Fruit fly (Drosophila melanogaster): ENCODE measurements around the gene Mis12.

The Mis12 gene

DNA sequence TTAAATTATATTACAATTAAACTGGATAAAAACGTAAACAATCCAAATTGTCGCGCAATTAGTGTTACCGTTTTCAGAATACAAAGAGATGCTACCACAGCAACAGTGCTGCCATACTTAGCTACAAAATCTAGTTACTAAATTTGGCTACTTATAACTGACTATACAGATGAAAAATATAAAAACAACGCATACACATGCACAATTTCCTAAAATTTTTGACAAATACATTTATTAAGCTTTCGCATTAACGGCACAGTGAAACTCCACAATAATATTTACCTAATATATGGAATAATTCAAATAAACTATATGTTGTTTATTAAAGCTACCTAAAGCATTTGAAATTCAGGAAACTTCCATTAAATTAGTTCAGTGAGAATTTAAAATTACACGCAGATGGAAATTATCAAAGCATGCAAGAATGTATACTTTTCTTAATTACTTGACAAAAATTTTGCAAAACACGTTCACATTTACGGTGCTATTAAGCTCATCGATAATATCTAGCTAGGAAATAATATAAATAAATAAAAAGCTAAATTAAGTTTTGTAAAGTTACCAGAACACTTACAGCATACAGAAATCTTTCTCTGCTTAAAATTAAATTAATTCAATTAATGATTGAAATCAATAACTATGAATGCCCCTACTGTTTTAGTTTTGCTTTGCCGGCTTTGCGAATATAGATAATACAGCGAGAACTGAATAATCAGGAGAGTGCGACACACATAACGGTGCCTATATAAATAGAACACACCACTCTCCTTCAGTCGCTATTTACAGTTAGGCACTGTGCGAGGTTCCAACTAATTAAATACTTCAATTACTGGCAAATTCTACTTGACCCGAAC lies at the start of gene Mis12, which contains the start of gene CG9953:
Gene Mis12, minus strand, starts transcription at position 88 of the 854 bp plus-strand sequence.
Gene CG9953, plus strand, starts transcription at position 698 of the 854 bp plus-strand sequence.
- no peak for TF ChIP-seq cnc (optimal IDR thresholded peaks at IDR 0.05)
- TF ChIP-seq toe (GFP tag; optimal IDR thresholded peaks at IDR 0.05) = peak; percentile 29
- TF ChIP-seq CG33017 (tag; optimal IDR thresholded peaks at IDR 0.05) = peak; percentile 63
- TF ChIP-seq cic (GFP tag; optimal IDR thresholded peaks at IDR 0.05) = peak; percentile 45
- peak; percentile 47 for TF ChIP-seq CG7101 (tag; optimal IDR thresholded peaks at IDR 0.05)
- TF ChIP-seq CG7045 (GFP tag; optimal IDR thresholded peaks at IDR 0.05) = no peak
- TF ChIP-seq Hr96 (GFP tag; optimal IDR thresholded peaks at IDR 0.05) = peak; percentile 34
- TF ChIP-seq CG5204 (GFP tag; optimal IDR thresholded peaks at IDR 0.05) = peak; percentile 65
- TF ChIP-seq kay (GFP tag; ENCODE audit: borderline replicate concordance) = peak; percentile 81
- peak; percentile 52 for TF ChIP-seq tj (GFP tag; optimal IDR thresholded peaks at IDR 0.05)
- TF ChIP-seq CG12768 (GFP tag; optimal IDR thresholded peaks at IDR 0.05) = peak; percentile 56
- TF ChIP-seq CG1620 (GFP tag; optimal IDR thresholded peaks at IDR 0.05) = peak; percentile 17
- no peak for TF ChIP-seq Clk (GFP tag; optimal IDR thresholded peaks at IDR 0.05)
- peak; percentile 97 for TF ChIP-seq pad (GFP tag; optimal IDR thresholded peaks at IDR 0.05)
- TF ChIP-seq ovo (GFP tag; optimal IDR thresholded peaks at IDR 0.05) = peak; percentile 94
- peak; percentile 29 for TF ChIP-seq Mnt (GFP tag; optimal IDR thresholded peaks at IDR 0.05)
- peak; percentile 6 for TF ChIP-seq bab1 (GFP tag; optimal IDR thresholded peaks at IDR 0.05)
- TF ChIP-seq CG11617 (GFP tag; optimal IDR thresholded peaks at IDR 0.05) = peak; percentile 64
- no peak for TF ChIP-seq Crg-1 (GFP tag; optimal IDR thresholded peaks at IDR 0.05)
- peak; percentile 27 for TF ChIP-seq CG14711 (tag; optimal IDR thresholded peaks at IDR 0.05)

dm6 chr3L:7013568-7014305 lies 44.9 kb upstream of the Mis12 start:
- no peak for TF ChIP-seq Clk (GFP tag; optimal IDR thresholded peaks at IDR 0.05)
- TF ChIP-seq CG11617 (GFP tag; optimal IDR thresholded peaks at IDR 0.05) = no peak
- TF ChIP-seq ovo (GFP tag; optimal IDR thresholded peaks at IDR 0.05) = no peak
- TF ChIP-seq cnc (optimal IDR thresholded peaks at IDR 0.05) = no peak

- TF ChIP-seq CG5204 (GFP tag; optimal IDR thresholded peaks at IDR 0.05) (no peak), tj (GFP tag; optimal IDR thresholded peaks at IDR 0.05) (no peak), CG14711 (tag; optimal IDR thresholded peaks at IDR 0.05) (no peak), toe (GFP tag; optimal IDR thresholded peaks at IDR 0.05) (no peak), Hr96 (GFP tag; optimal IDR thresholded peaks at IDR 0.05) (no peak), pad (GFP tag; optimal IDR thresholded peaks at IDR 0.05) (no peak), Mnt (GFP tag; optimal IDR thresholded peaks at IDR 0.05) (no peak), kay (GFP tag; ENCODE audit: borderline replicate concordance) (no peak)
These were observed 43.4 kb upstream of the Mis12 start for dm6 chr3L:7012271-7012670.

dm6 chr3L:7009886-7010285 lies 41.0 kb upstream of the Mis12 start:
- TF ChIP-seq Hr96 (GFP tag; optimal IDR thresholded peaks at IDR 0.05) (no peak), CG12768 (GFP tag; optimal IDR thresholded peaks at IDR 0.05) (no peak), cnc (optimal IDR thresholded peaks at IDR 0.05) (no peak), Clk (GFP tag; optimal IDR thresholded peaks at IDR 0.05) (no peak), CG7101 (tag; optimal IDR thresholded peaks at IDR 0.05) (no peak), pad (GFP tag; optimal IDR thresholded peaks at IDR 0.05) (no peak), toe (GFP tag; optimal IDR thresholded peaks at IDR 0.05) (no peak), tj (GFP tag; optimal IDR thresholded peaks at IDR 0.05) (no peak), CG11617 (GFP tag; optimal IDR thresholded peaks at IDR 0.05) (no peak), Mnt (GFP tag; optimal IDR thresholded peaks at IDR 0.05) (no peak), CG1620 (GFP tag; optimal IDR thresholded peaks at IDR 0.05) (no peak), kay (GFP tag; ENCODE audit: borderline replicate concordance) (no peak), Crg-1 (GFP tag; optimal IDR thresholded peaks at IDR 0.05) (no peak), CG14711 (tag; optimal IDR thresholded peaks at IDR 0.05) (no peak)

DNA sequence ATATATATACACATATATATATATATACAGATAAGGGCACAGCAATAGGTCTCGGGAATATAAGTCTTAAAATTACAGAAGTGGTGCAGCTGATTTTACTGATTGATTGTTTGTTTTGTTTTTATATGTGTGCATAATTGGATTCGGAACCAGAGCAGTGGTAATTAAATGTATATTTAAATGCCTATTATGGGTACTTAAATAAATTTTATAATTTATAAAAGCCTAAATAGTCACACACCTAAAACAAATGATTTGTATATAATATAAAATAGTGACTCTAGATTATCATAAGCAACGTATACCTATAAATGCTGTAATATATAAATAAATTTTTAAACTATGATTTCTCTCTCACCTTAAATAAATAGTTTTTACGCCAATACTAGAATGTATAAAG lies 40.6 kb upstream of the Mis12 start:
- TF ChIP-seq Clk (GFP tag; optimal IDR thresholded peaks at IDR 0.05) (no peak), Hr96 (GFP tag; optimal IDR thresholded peaks at IDR 0.05) (no peak)

DNA sequence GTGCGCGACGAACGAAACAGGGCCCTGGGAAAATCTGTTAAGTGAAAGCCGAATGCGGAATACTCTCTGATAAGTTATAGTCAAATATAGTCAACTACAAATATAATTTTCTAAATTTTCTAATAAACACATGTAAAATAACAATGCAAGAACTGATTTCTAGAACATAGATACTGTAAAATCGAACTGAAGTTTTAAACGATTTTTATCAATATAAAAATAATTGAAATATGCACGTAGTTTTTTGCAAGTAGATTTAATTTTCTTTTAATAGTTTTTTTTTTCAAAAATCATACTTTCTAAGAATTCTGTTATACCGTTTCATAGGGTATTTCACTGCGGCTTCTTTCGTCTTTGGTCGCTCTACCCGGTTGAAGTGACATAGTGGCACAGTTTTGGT lies 39.5 kb upstream of the Mis12 start:
- TF ChIP-seq tj (GFP tag; optimal IDR thresholded peaks at IDR 0.05) (no peak), CG33017 (tag; optimal IDR thresholded peaks at IDR 0.05) (no peak), pad (GFP tag; optimal IDR thresholded peaks at IDR 0.05) (no peak), cic (GFP tag; optimal IDR thresholded peaks at IDR 0.05) (no peak), Crg-1 (GFP tag; optimal IDR thresholded peaks at IDR 0.05) (no peak), CG1620 (GFP tag; optimal IDR thresholded peaks at IDR 0.05) (no peak), bab1 (GFP tag; optimal IDR thresholded peaks at IDR 0.05) (peak; percentile 47), CG12768 (GFP tag; optimal IDR thresholded peaks at IDR 0.05) (no peak), CG7101 (tag; optimal IDR thresholded peaks at IDR 0.05) (no peak)
